Comparison of ENCODE assay signal across 3 worm cellular contexts in the genomic region with DNA sequence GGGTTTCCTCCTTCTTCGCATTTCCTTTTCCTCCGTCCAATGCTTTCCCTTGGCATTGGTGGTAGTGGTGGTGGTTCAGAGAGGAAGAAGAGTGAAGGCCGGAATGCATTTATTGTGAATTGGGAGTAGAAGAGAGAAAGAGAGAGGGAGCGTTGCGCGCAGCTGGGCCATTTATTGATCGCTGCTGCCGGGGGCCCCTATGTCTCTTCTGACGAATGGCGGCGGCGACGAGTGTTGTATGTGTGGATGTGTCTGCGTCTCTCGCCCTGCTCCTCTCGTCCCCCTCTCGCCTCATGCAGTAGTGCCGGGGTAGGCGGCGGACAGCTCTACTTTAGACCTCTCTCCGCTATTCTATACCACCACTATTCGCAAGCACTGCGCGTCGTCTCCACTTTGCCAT.
TF ChIP-seq lines count a peak whose summit lies in the region.

A gene (plus strand): TSS at position 301 of the 400 bp plus-strand sequence.

TF ChIP-seq in whole organism, L2 larva, 48 proteins besides CTCF, POLR2A, EP300 and RAD21 (continued from another document):
- TF ChIP-seq mab-5 (tag; optimal IDR thresholded peaks at IDR 0.05; lab: Kevin White, UChicago) (peak; percentile 81), unc-55 (GFP tag; optimal IDR thresholded peaks at IDR 0.05; lab: Kevin White, UChicago) (peak; percentile 92), dmd-4 (tag; optimal IDR thresholded peaks at IDR 0.05; lab: Kevin White, UChicago) (no peak), ztf-11 (tag; optimal IDR thresholded peaks at IDR 0.05; lab: Kevin White, UChicago) (peak; percentile 28), blmp-1 (tag; optimal IDR thresholded peaks at IDR 0.05; lab: Kevin White, UChicago; ENCODE audit: insufficient read depth) (peak; percentile 76), egl-27 (tag; optimal IDR thresholded peaks at IDR 0.05; lab: Kevin White, UChicago) (peak; percentile 89), elt-3 (tag; optimal IDR thresholded peaks at IDR 0.05; lab: Kevin White, UChicago) (no peak), Y55F3AM.14 (GFP tag; optimal IDR thresholded peaks at IDR 0.05; lab: Kevin White, UChicago) (peak; percentile 40), zag-1 (tag; optimal IDR thresholded peaks at IDR 0.05; lab: Kevin White, UChicago) (peak; percentile 90), lin-11 (tag; optimal IDR thresholded peaks at IDR 0.05; lab: Kevin White, UChicago) (peak; percentile 72), sma-9 (GFP tag; optimal IDR thresholded peaks at IDR 0.05; lab: Kevin White, UChicago) (peak; percentile 81), sma-9 (tag; optimal IDR thresholded peaks at IDR 0.05; lab: Kevin White, UChicago) (no peak), ZK546.5 (tag; optimal IDR thresholded peaks at IDR 0.05; lab: Kevin White, UChicago) (no peak), ceh-16 (tag; optimal IDR thresholded peaks at IDR 0.05; lab: Kevin White, UChicago) (peak; percentile 10), nhr-21 (tag; optimal IDR thresholded peaks at IDR 0.05; lab: Kevin White, UChicago) (peak; percentile 52), nhr-129 (tag; optimal IDR thresholded peaks at IDR 0.05; lab: Kevin White, UChicago) (peak; percentile 79), nhr-23 (tag; optimal IDR thresholded peaks at IDR 0.05; lab: Kevin White, UChicago) (no peak), nhr-237 (tag; optimal IDR thresholded peaks at IDR 0.05; lab: Kevin White, UChicago) (no peak), alr-1 (tag; optimal IDR thresholded peaks at IDR 0.05; lab: Kevin White, UChicago) (no peak), R02D3.7 (tag; optimal IDR thresholded peaks at IDR 0.05; lab: Kevin White, UChicago) (no peak)

TF ChIP-seq in whole organism, L4 larva, 104 proteins besides CTCF, POLR2A, EP300 and RAD21 (continued from another document and continues in another):
- peak; percentile 67 for TF ChIP-seq lin-39 (tag; optimal IDR thresholded peaks at IDR 0.05; lab: Kevin White, UChicago)
- peak; percentile 60 to 63 for TF ChIP-seq lsy-2 (tag; optimal IDR thresholded peaks at IDR 0.05; lab: Kevin White, UChicago)
- no peak for TF ChIP-seq mdt-29 (GFP tag; IDR thresholded peaks at IDR 0.05; lab: Robert Waterston, UW)
- TF ChIP-seq dpl-1 (GFP tag; optimal IDR thresholded peaks at IDR 0.05; lab: Kevin White, UChicago): peak; percentile 20
- peak; percentile 47; the same call in 1 of the 2 replicates for TF ChIP-seq snpc-1.2 (GFP tag; IDR thresholded peaks at IDR 0.05; lab: Robert Waterston, UW)
- no peak for TF ChIP-seq pqm-1 (tag; optimal IDR thresholded peaks at IDR 0.05; lab: Kevin White, UChicago)
- peak; percentile 44 for TF ChIP-seq nhr-25 (tag; optimal IDR thresholded peaks at IDR 0.05; lab: Kevin White, UChicago; ENCODE audit: borderline replicate concordance, insufficient read depth)
- peak; percentile 72 for TF ChIP-seq hlh-30 (tag; optimal IDR thresholded peaks at IDR 0.05; lab: Kevin White, UChicago; ENCODE audit: insufficient read depth)
- TF ChIP-seq nhr-237 (tag; optimal IDR thresholded peaks at IDR 0.05; lab: Kevin White, UChicago): no peak
- TF ChIP-seq aly-2 (tag; optimal IDR thresholded peaks at IDR 0.05; lab: Kevin White, UChicago): no peak
- no peak for TF ChIP-seq ceh-44 (GFP tag; IDR thresholded peaks at IDR 0.05; lab: Robert Waterston, UW)
- 0 out of 2 replicates have a peak, but pooled peaks have one; percentile 22 for TF ChIP-seq nhr-42 (GFP tag; IDR thresholded peaks at IDR 0.05; lab: Robert Waterston, UW)
- peak; percentile 86 for TF ChIP-seq F37D6.2 (tag; optimal IDR thresholded peaks at IDR 0.05; lab: Kevin White, UChicago)
- peak; percentile 28; the same call in 1 of the 2 replicates for TF ChIP-seq tra-1 (GFP tag; IDR thresholded peaks at IDR 0.05; lab: Robert Waterston, UW)
- peak; percentile 92 for TF ChIP-seq hlh-11 (tag; optimal IDR thresholded peaks at IDR 0.05; lab: Kevin White, UChicago)
- peak; percentile 6 for TF ChIP-seq snpc-4 (tag; optimal IDR thresholded peaks at IDR 0.05; lab: Kevin White, UChicago)
- TF ChIP-seq ces-1 (GFP tag; optimal IDR thresholded peaks at IDR 0.05; lab: Kevin White, UChicago): peak; percentile 74
- peak; percentile 30; the same call in 1 of the 2 replicates for TF ChIP-seq lin-38 (GFP tag; IDR thresholded peaks at IDR 0.05; lab: Robert Waterston, UW)
- TF ChIP-seq Y75B8A.6 (GFP tag; IDR thresholded peaks at IDR 0.05; lab: Robert Waterston, UW): no peak
- no peak for TF ChIP-seq lin-29 (GFP tag; IDR thresholded peaks at IDR 0.05; lab: Robert Waterston, UW)
- TF ChIP-seq F26F4.8 (GFP tag; conservative IDR thresholded peaks at IDR 0.05; lab: Robert Waterston, UW): no peak
- peak; percentile 57 for TF ChIP-seq nhr-48 (tag; optimal IDR thresholded peaks at IDR 0.05; lab: Kevin White, UChicago)
- TF ChIP-seq pha-4 (GFP tag; IDR thresholded peaks at IDR 0.05; lab: Robert Waterston, UW): peak; percentile 78
- TF ChIP-seq pha-4 (tag; optimal IDR thresholded peaks at IDR 0.05; lab: Kevin White, UChicago): no peak
- no peak for TF ChIP-seq Y105C5A.15 (GFP tag; IDR thresholded peaks at IDR 0.05; lab: Robert Waterston, UW)
- peak; percentile 94 for TF ChIP-seq hmg-1.1 (GFP tag; IDR thresholded peaks at IDR 0.05; lab: Robert Waterston, UW)
- TF ChIP-seq zfp-2 (tag; optimal IDR thresholded peaks at IDR 0.05; lab: Kevin White, UChicago): no peak
- peak; percentile 72 for TF ChIP-seq lin-13 (GFP tag; optimal IDR thresholded peaks at IDR 0.05; lab: Kevin White, UChicago)
- peak; percentile 52 for TF ChIP-seq spr-1 (tag; optimal IDR thresholded peaks at IDR 0.05; lab: Kevin White, UChicago)
- no peak for TF ChIP-seq fkh-10 (GFP tag; optimal IDR thresholded peaks at IDR 0.05; lab: Kevin White, UChicago)
- TF ChIP-seq nhr-77 (tag; optimal IDR thresholded peaks at IDR 0.05; lab: Kevin White, UChicago): no peak
- TF ChIP-seq spr-3 (GFP tag; optimal IDR thresholded peaks at IDR 0.05; lab: Kevin White, UChicago): no peak
- peak; percentile 64 to 75 for TF ChIP-seq mdl-1 (tag; optimal IDR thresholded peaks at IDR 0.05; lab: Kevin White, UChicago)
- TF ChIP-seq dmd-8 (GFP tag; IDR thresholded peaks at IDR 0.05; lab: Robert Waterston, UW): peak; percentile 77; the same call in 1 of the 2 replicates
- peak; percentile 35 for TF ChIP-seq F10B5.3 (tag; optimal IDR thresholded peaks at IDR 0.05; lab: Kevin White, UChicago)
- TF ChIP-seq egl-27 (tag; optimal IDR thresholded peaks at IDR 0.05; lab: Kevin White, UChicago): no peak
- TF ChIP-seq madf-5 (GFP tag; IDR thresholded peaks at IDR 0.05; lab: Robert Waterston, UW): 0 out of 4 replicates have a peak, but pooled peaks of 1 of the 2 experiments have one; percentile 43
- TF ChIP-seq dmd-6 (GFP tag; IDR thresholded peaks at IDR 0.05; lab: Robert Waterston, UW): peak; percentile 48
- TF ChIP-seq mxl-2 (GFP tag; conservative IDR thresholded peaks at IDR 0.05; lab: Robert Waterston, UW): no peak
- TF ChIP-seq ceh-62 (tag; optimal IDR thresholded peaks at IDR 0.05; lab: Kevin White, UChicago): no peak
- peak; percentile 91 for TF ChIP-seq rbr-2 (tag; optimal IDR thresholded peaks at IDR 0.05; lab: Kevin White, UChicago)
- TF ChIP-seq hif-1 (tag; optimal IDR thresholded peaks at IDR 0.05; lab: Kevin White, UChicago): peak in 1 of 2 experiments; percentile 69
- peak; percentile 56 for TF ChIP-seq nhr-28 (tag; optimal IDR thresholded peaks at IDR 0.05; lab: Kevin White, UChicago)
- peak; percentile 61 for TF ChIP-seq ceh-32 (tag; optimal IDR thresholded peaks at IDR 0.05; lab: Kevin White, UChicago; ENCODE audit: poor library complexity)
- peak; percentile 73 for TF ChIP-seq dve-1 (tag; optimal IDR thresholded peaks at IDR 0.05; lab: Kevin White, UChicago; ENCODE audit: insufficient read depth)
- TF ChIP-seq ctbp-1 (GFP tag; IDR thresholded peaks at IDR 0.05; lab: Robert Waterston, UW): peak; percentile 91
- no peak for TF ChIP-seq ceh-82 (tag; optimal IDR thresholded peaks at IDR 0.05; lab: Kevin White, UChicago)
- TF ChIP-seq T26A8.4 (GFP tag; IDR thresholded peaks at IDR 0.05; lab: Robert Waterston, UW): peak; percentile 65
- peak; percentile 85 for TF ChIP-seq mxl-3 (GFP tag; optimal IDR thresholded peaks at IDR 0.05; lab: Kevin White, UChicago)
- peak; percentile 78 for TF ChIP-seq ceh-28 (tag; optimal IDR thresholded peaks at IDR 0.05; lab: Kevin White, UChicago)
- no peak for TF ChIP-seq unc-130 (GFP tag; optimal IDR thresholded peaks at IDR 0.05; lab: Kevin White, UChicago)
- no peak for TF ChIP-seq tag-97 (GFP tag; IDR thresholded peaks at IDR 0.05; lab: Robert Waterston, UW)
- TF ChIP-seq ceh-20 (GFP tag; IDR thresholded peaks at IDR 0.05; lab: Robert Waterston, UW): peak; percentile 76

TF ChIP-seq in whole organism, late embryonic, 69 proteins besides CTCF, POLR2A, EP300 and RAD21 (continued from another document):
- TF ChIP-seq hlh-30 (tag; optimal IDR thresholded peaks at IDR 0.05; lab: Kevin White, UChicago; ENCODE audit: insufficient read depth): peak; percentile 50
- peak; percentile 57 for TF ChIP-seq ets-4 (tag; optimal IDR thresholded peaks at IDR 0.05; lab: Kevin White, UChicago)
- peak; percentile 96 for TF ChIP-seq unc-55 (GFP tag; optimal IDR thresholded peaks at IDR 0.05; lab: Kevin White, UChicago)
- TF ChIP-seq sox-2 (GFP tag; IDR thresholded peaks at IDR 0.05; lab: Robert Waterston, UW): no peak; the same call in 1 of the 2 replicates
- TF ChIP-seq C38D4.7 (GFP tag; optimal IDR thresholded peaks at IDR 0.05; lab: Kevin White, UChicago): no peak
- TF ChIP-seq odd-2 (tag; optimal IDR thresholded peaks at IDR 0.05; lab: Kevin White, UChicago): no peak
- peak; percentile 58 for TF ChIP-seq C08G9.2 (tag; optimal IDR thresholded peaks at IDR 0.05; lab: Kevin White, UChicago)
- TF ChIP-seq ceh-14 (tag; optimal IDR thresholded peaks at IDR 0.05; lab: Kevin White, UChicago): peak; percentile 86
- peak; percentile 17 for TF ChIP-seq K09A11.1 (tag; optimal IDR thresholded peaks at IDR 0.05; lab: Kevin White, UChicago; ENCODE audit: insufficient read depth)
- TF ChIP-seq ceh-2 (tag; optimal IDR thresholded peaks at IDR 0.05; lab: Kevin White, UChicago): peak; percentile 64
- TF ChIP-seq ceh-6 (GFP tag; optimal IDR thresholded peaks at IDR 0.05; lab: Kevin White, UChicago): no peak
- TF ChIP-seq ceh-31 (tag; optimal IDR thresholded peaks at IDR 0.05; lab: Kevin White, UChicago): peak; percentile 94
- TF ChIP-seq eyg-1 (tag; optimal IDR thresholded peaks at IDR 0.05; lab: Kevin White, UChicago): peak; percentile 61
- no peak for TF ChIP-seq sox-4 (tag; optimal IDR thresholded peaks at IDR 0.05; lab: Kevin White, UChicago)
- no peak for TF ChIP-seq pax-1 (tag; optimal IDR thresholded peaks at IDR 0.05; lab: Kevin White, UChicago)
- TF ChIP-seq pha-2 (tag; optimal IDR thresholded peaks at IDR 0.05; lab: Kevin White, UChicago): peak; percentile 50
- no peak for TF ChIP-seq dve-1 (tag; optimal IDR thresholded peaks at IDR 0.05; lab: Kevin White, UChicago)
- peak; percentile 75 for TF ChIP-seq rnt-1 (tag; optimal IDR thresholded peaks at IDR 0.05; lab: Kevin White, UChicago)
- no peak for TF ChIP-seq ceh-45 (GFP tag; IDR thresholded peaks at IDR 0.05; lab: Robert Waterston, UW)
- no peak for TF ChIP-seq ceh-22 (tag; optimal IDR thresholded peaks at IDR 0.05; lab: Kevin White, UChicago)
- peak; percentile 97 for TF ChIP-seq pros-1 (tag; optimal IDR thresholded peaks at IDR 0.05; lab: Kevin White, UChicago)
- peak; percentile 81 for TF ChIP-seq sdc-2 (tag; optimal IDR thresholded peaks at IDR 0.05; lab: Kevin White, UChicago)
- no peak for TF ChIP-seq pat-9 (tag; optimal IDR thresholded peaks at IDR 0.05; lab: Kevin White, UChicago)
- TF ChIP-seq unc-3 (GFP tag; conservative IDR thresholded peaks at IDR 0.05; lab: Robert Waterston, UW): no peak
- TF ChIP-seq unc-3 (tag; optimal IDR thresholded peaks at IDR 0.05; lab: Kevin White, UChicago): peak; percentile 39
- TF ChIP-seq hlh-8 (tag; optimal IDR thresholded peaks at IDR 0.05; lab: Kevin White, UChicago): peak; percentile 49
- peak; percentile 18 for TF ChIP-seq lim-6 (tag; optimal IDR thresholded peaks at IDR 0.05; lab: Kevin White, UChicago)
- TF ChIP-seq syd-9 (tag; optimal IDR thresholded peaks at IDR 0.05; lab: Kevin White, UChicago): peak; percentile 61
- TF ChIP-seq elt-2 (tag; optimal IDR thresholded peaks at IDR 0.05; lab: Kevin White, UChicago): no peak
- TF ChIP-seq dmd-4 (tag; optimal IDR thresholded peaks at IDR 0.05; lab: Kevin White, UChicago; ENCODE audit: borderline replicate concordance): peak; percentile 12
- peak; percentile 25 for TF ChIP-seq madf-2 (tag; optimal IDR thresholded peaks at IDR 0.05; lab: Kevin White, UChicago)
